Worm (Caenorhabditis elegans) whole organism, L4 larva: Measurements from ENCODE around the gene tni-3.

Experiments
- F37D6.2 ChIP-seq: sonication (generic microtip); optimal IDR thresholded peaks from 2 replicates; lab custom pipeline; 2016; ENCODE audit warnings: mild to moderate bottlenecking, missing genetic modification characterization, missing compliant biosample characterization
- F49E8.2 ChIP-seq: sonication (generic microtip); optimal IDR thresholded peaks from 2 replicates; lab custom pipeline; 2016; ENCODE audit warnings: missing compliant biosample characterization, mild to moderate bottlenecking, missing genetic modification characterization, borderline replicate concordance
- T26A8.4 ChIP-seq: fragments of 200-800 bp; sonication (Bioruptor generic); IDR thresholded peaks from 2 replicates; pipeline ENCODE4 v1.3.6; 2022; ENCODE audit warnings: missing genetic modification characterization, missing compliant biosample characterization
- Y105C5A.15 ChIP-seq: fragments of 200-800 bp; sonication (Bioruptor generic); IDR thresholded peaks from 2 replicates; pipeline ENCODE4 v1.3.6; 2022; ENCODE audit warnings: missing genetic modification characterization, missing compliant biosample characterization
- Y48G9A.11 ChIP-seq: fragments of 200-800 bp; sonication (Bioruptor generic); IDR thresholded peaks from 2 replicates; pipeline ENCODE4 v1.3.6; 2022; ENCODE audit warnings: missing genetic modification reagents, missing genetic modification characterization, missing compliant biosample characterization
- Y5F2A.4 ChIP-seq: fragments of 200-800 bp; sonication (Bioruptor generic); optimal IDR thresholded peaks from 2 replicates; lab custom pipeline; 2018; ENCODE audit warnings: mild to moderate bottlenecking, missing genetic modification characterization, missing compliant biosample characterization
- ZK546.5 ChIP-seq, 2 experiments: sonication (generic microtip); optimal IDR thresholded peaks; 2 replicates each; lab custom pipeline; 2017; ENCODE audit warnings: missing biosample characterization in 2 of 2, missing genetic modification characterization in 2 of 2
- aha-1 ChIP-seq: fragments of 150-350 bp; peaks from one replicate; lab custom pipeline; 2014; ENCODE audit warnings: missing biosample characterization, missing genetic modification characterization
- ceh-32 ChIP-seq: sonication (generic microtip); optimal IDR thresholded peaks from 2 replicates; lab custom pipeline; 2016; ENCODE audit warnings: mild to moderate bottlenecking, missing genetic modification characterization, missing compliant biosample characterization; ENCODE audit not compliant: poor library complexity
- ctbp-1 ChIP-seq: fragments of 200-800 bp; sonication (Bioruptor generic); IDR thresholded peaks from 2 replicates; pipeline ENCODE4 v1.3.6; 2022; ENCODE audit warnings: missing genetic modification reagents, missing genetic modification characterization, missing compliant biosample characterization
- dmd-6 ChIP-seq: fragments of 200-800 bp; sonication (Bioruptor generic); IDR thresholded peaks from 2 replicates; pipeline ENCODE4 v1.3.6; 2022; ENCODE audit warnings: missing genetic modification reagents, missing genetic modification characterization, missing compliant biosample characterization
- egl-43 ChIP-seq: fragments of 200-800 bp; sonication (Bioruptor generic); IDR thresholded peaks from 2 replicates; pipeline ENCODE4 v1.3.6; 2022; ENCODE audit warnings: missing genetic modification reagents, missing genetic modification characterization, missing compliant biosample characterization
- fos-1 ChIP-seq: fragments of 150-350 bp; optimal IDR thresholded peaks from 2 replicates; lab custom pipeline; 2014; ENCODE audit warnings: missing biosample characterization, missing genetic modification characterization
- lim-7 ChIP-seq: fragments of 200-800 bp; sonication (Bioruptor generic); IDR thresholded peaks from 2 replicates; pipeline ENCODE4 v1.3.6; 2022; ENCODE audit warnings: missing genetic modification characterization, missing compliant biosample characterization
- lin-15B ChIP-seq: fragments of 150-350 bp; sonication (generic microtip); optimal IDR thresholded peaks from 3 replicates; lab custom pipeline; 2014; ENCODE audit warnings: missing biosample characterization, missing genetic modification characterization
- lin-29 ChIP-seq: fragments of 200-800 bp; sonication (Bioruptor generic); IDR thresholded peaks from 2 replicates; pipeline ENCODE4 v1.3.6; 2022; ENCODE audit warnings: missing genetic modification reagents, missing genetic modification characterization, missing compliant biosample characterization
- lsy-2 ChIP-seq, 2 experiments: fragments of 150-350 bp in 1 of 2; sonication (generic microtip) in 1 of 2; optimal IDR thresholded peaks; 2 replicates each; lab custom pipeline; 2014 to 2017; ENCODE audit warnings: missing biosample characterization in 2 of 2, missing genetic modification characterization in 2 of 2
- madf-5 ChIP-seq, 2 experiments: fragments of 200-800 bp; sonication (Bioruptor generic); IDR thresholded peaks; 2 replicates each; pipeline ENCODE4 v1.3.6; 2022; ENCODE audit warnings: missing compliant biosample characterization in 2 of 2, missing genetic modification characterization in 2 of 2
- madf-9 ChIP-seq: fragments of 200-800 bp; sonication (Bioruptor generic); conservative IDR thresholded peaks from 2 replicates; pipeline ENCODE4 v1.3.6; 2022; ENCODE audit warnings: missing genetic modification reagents, missing genetic modification characterization, missing compliant biosample characterization
- mxl-2 ChIP-seq: fragments of 200-800 bp; sonication (Bioruptor generic); conservative IDR thresholded peaks from 2 replicates; pipeline ENCODE4 v1.3.6; 2022; ENCODE audit warnings: missing genetic modification reagents, missing genetic modification characterization, missing compliant biosample characterization
- mxl-3 ChIP-seq: fragments of 200-800 bp; sonication (Bioruptor generic); optimal IDR thresholded peaks from 2 replicates; lab custom pipeline; 2018; ENCODE audit warnings: mild to moderate bottlenecking, missing genetic modification characterization, missing compliant biosample characterization
- nhr-102 ChIP-seq: sonication (generic microtip); optimal IDR thresholded peaks from 2 replicates; lab custom pipeline; 2016; ENCODE audit warnings: mild to moderate bottlenecking, missing genetic modification characterization, moderate library complexity, missing compliant biosample characterization
- nhr-237 ChIP-seq: sonication (generic microtip); optimal IDR thresholded peaks from 2 replicates; lab custom pipeline; 2017; ENCODE audit warnings: missing biosample characterization, missing genetic modification characterization
- nhr-25 ChIP-seq: sonication (generic microtip); optimal IDR thresholded peaks from 2 replicates; lab custom pipeline; 2017; ENCODE audit warnings: missing genetic modification characterization, mild to moderate bottlenecking, missing compliant biosample characterization, antibody characterized with exemption, moderate library complexity, borderline replicate concordance; ENCODE audit not compliant: insufficient read depth
- nhr-41 ChIP-seq: fragments of 200-800 bp; sonication (Bioruptor generic); IDR thresholded peaks from 2 replicates; pipeline ENCODE4 v1.3.6; 2022; ENCODE audit warnings: missing genetic modification reagents, missing genetic modification characterization, missing compliant biosample characterization
- nhr-6 ChIP-seq: fragments of 150-350 bp; optimal IDR thresholded peaks from 2 replicates; lab custom pipeline; 2014; ENCODE audit warnings: missing biosample characterization, missing genetic modification characterization
- nhr-76 ChIP-seq: fragments of 150-350 bp; optimal IDR thresholded peaks from 2 replicates; lab custom pipeline; 2014; ENCODE audit warnings: missing biosample characterization, missing genetic modification characterization
- nhr-77 ChIP-seq: fragments of 150-350 bp; optimal IDR thresholded peaks from 2 replicates; lab custom pipeline; 2014; ENCODE audit warnings: missing biosample characterization, missing genetic modification characterization
- pha-4 ChIP-seq, 2 experiments: fragments of 150-350 bp in 1 of 2; fragments of 200-800 bp in 1 of 2; sonication (Bioruptor generic) in 1 of 2; IDR thresholded peaks in 1 of 2; optimal IDR thresholded peaks in 1 of 2; 2 replicates each; pipeline versions ENCODE4 v1.3.6 to Lab custom; 2014 to 2022; ENCODE audit warnings: missing genetic modification characterization in 2 of 2, missing genetic modification reagents in 2 of 2, missing biosample characterization in 1 of 2, missing compliant biosample characterization in 1 of 2
- php-3 ChIP-seq: fragments of 200-800 bp; sonication (Bioruptor generic); IDR thresholded peaks from 2 replicates; pipeline ENCODE4 v1.3.6; 2022; ENCODE audit warnings: missing genetic modification reagents, missing genetic modification characterization, missing compliant biosample characterization
- rbr-2 ChIP-seq: sonication (generic microtip); optimal IDR thresholded peaks from 2 replicates; lab custom pipeline; 2016; ENCODE audit warnings: missing genotype, missing genetic modification characterization, missing compliant biosample characterization
- set-16 ChIP-seq: fragments of 200-800 bp; sonication (Bioruptor generic); IDR thresholded peaks from 2 replicates; pipeline ENCODE4 v1.3.6; 2022; ENCODE audit warnings: missing genetic modification reagents, missing genetic modification characterization, missing compliant biosample characterization
- skn-1 ChIP-seq: fragments of 150-350 bp; optimal IDR thresholded peaks from 2 replicates; lab custom pipeline; 2014; ENCODE audit warnings: missing biosample characterization, missing genetic modification characterization
- tag-97 ChIP-seq: fragments of 200-800 bp; sonication (Bioruptor generic); IDR thresholded peaks from 2 replicates; pipeline ENCODE4 v1.3.6; 2022; ENCODE audit warnings: missing genetic modification characterization, missing compliant biosample characterization
- tra-1 ChIP-seq: fragments of 200-800 bp; sonication (Bioruptor generic); IDR thresholded peaks from 2 replicates; pipeline ENCODE4 v1.3.6; 2022; ENCODE audit warnings: missing genetic modification reagents, missing genetic modification characterization, missing compliant biosample characterization
- unc-130 ChIP-seq: sonication (generic microtip); optimal IDR thresholded peaks from 2 replicates; lab custom pipeline; 2016; ENCODE audit warnings: missing genetic modification reagents, missing genetic modification characterization, missing compliant biosample characterization
- unc-62 ChIP-seq, 3 experiments: fragments of 150-350 bp in 1 of 3; sonication (generic microtip); optimal IDR thresholded peaks in 2 of 3; peaks in 1 of 3; 1 replicate in 1 of 3; 2 replicates in 2 of 3; lab custom pipeline; 2014 to 2017; ENCODE audit warnings: missing biosample characterization in 3 of 3, missing genetic modification characterization in 3 of 3, missing genetic modification reagents in 3 of 3, missing genotype in 1 of 3
- vab-7 ChIP-seq: fragments of 200-800 bp; sonication (Bioruptor generic); IDR thresholded peaks from 2 replicates; pipeline ENCODE4 v1.3.6; 2022; ENCODE audit warnings: missing genetic modification reagents, missing genetic modification characterization, missing compliant biosample characterization
- zip-11 ChIP-seq: fragments of 200-800 bp; sonication (Bioruptor generic); IDR thresholded peaks from 2 replicates; pipeline ENCODE4 v1.3.6; 2022; ENCODE audit warnings: missing genetic modification characterization, missing compliant biosample characterization
- zip-2 ChIP-seq: fragments of 150-350 bp; optimal IDR thresholded peaks from 2 replicates; lab custom pipeline; 2014; ENCODE audit warnings: missing biosample characterization, missing genetic modification characterization
- ztf-11 ChIP-seq: fragments of 150-350 bp; optimal IDR thresholded peaks from 2 replicates; lab custom pipeline; 2014; ENCODE audit warnings: missing biosample characterization, missing genetic modification characterization
- ztf-7 ChIP-seq: fragments of 150-350 bp; optimal IDR thresholded peaks from 2 replicates; lab custom pipeline; 2014; ENCODE audit warnings: missing biosample characterization, missing genetic modification characterization

The tni-3 gene

DNA sequence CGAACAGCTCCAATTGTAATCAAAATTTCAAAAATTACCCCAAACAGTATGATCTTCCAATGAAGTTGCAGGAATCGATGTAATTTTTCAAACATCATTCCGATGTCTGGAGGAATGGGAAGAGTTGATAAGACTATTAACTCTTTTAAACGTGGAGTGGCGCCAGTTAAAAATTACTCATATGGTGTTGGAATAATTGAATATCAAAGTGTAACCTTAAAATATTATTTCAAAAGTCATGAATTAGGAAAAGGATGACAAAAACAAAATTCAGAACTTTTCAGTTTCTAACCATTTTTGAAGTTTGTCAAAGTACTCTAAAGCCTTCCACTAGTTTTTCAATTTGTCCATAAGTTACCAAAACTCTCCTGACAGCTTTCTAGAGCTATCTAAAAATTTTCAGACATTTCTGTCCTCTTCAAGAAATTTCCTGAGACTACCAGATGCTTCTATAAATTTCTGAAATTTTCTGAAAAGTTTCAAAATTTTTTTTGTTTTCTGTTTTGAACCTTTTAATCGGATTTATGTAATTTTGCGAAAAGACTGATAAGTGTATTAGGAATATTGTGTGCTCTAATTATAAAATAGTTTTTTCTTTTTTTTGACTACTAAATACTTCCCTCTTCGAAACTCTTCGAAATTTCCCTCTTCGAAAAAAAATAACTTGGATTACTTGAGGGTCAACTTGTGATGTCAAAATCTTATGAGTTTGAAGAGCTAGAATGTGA, 19.2 kb upstream of the tni-3 start, which contains the start of the genes clec-35 and clec-27:
clec-35 (minus strand) TSS at position 101 of the 728 bp plus-strand sequence.
clec-27 (plus strand) TSS at position 678 of the 728 bp plus-strand sequence.
- TF ChIP-seq skn-1 (tag; lab: Kevin White, UChicago), result no peak
- no peak for TF ChIP-seq lin-29 (GFP tag; lab: Robert Waterston, UW)
- TF ChIP-seq set-16 (GFP tag; lab: Robert Waterston, UW), result no peak
- no peak for TF ChIP-seq Y5F2A.4 (GFP tag; lab: Kevin White, UChicago)
- TF ChIP-seq egl-43 (GFP tag; lab: Robert Waterston, UW), result no peak
- TF ChIP-seq nhr-76 (tag; lab: Kevin White, UChicago), result no peak
- TF ChIP-seq Y48G9A.11 (GFP tag; lab: Robert Waterston, UW), result no peak
- no peak for TF ChIP-seq lsy-2 (tag; optimal IDR thresholded peaks at IDR 0.05; lab: Kevin White, UChicago)
- no peak for TF ChIP-seq zip-2 (tag; lab: Kevin White, UChicago)
- TF ChIP-seq ceh-32 (tag; lab: Kevin White, UChicago), result no peak
- TF ChIP-seq ctbp-1, result no peak
- TF ChIP-seq fos-1 (tag; lab: Kevin White, UChicago), result no peak
- TF ChIP-seq php-3 (GFP tag; lab: Robert Waterston, UW), result no peak
- TF ChIP-seq Y105C5A.15 (GFP tag; lab: Robert Waterston, UW), result no peak
- TF ChIP-seq, all 104 proteins: peak for 0

DNA sequence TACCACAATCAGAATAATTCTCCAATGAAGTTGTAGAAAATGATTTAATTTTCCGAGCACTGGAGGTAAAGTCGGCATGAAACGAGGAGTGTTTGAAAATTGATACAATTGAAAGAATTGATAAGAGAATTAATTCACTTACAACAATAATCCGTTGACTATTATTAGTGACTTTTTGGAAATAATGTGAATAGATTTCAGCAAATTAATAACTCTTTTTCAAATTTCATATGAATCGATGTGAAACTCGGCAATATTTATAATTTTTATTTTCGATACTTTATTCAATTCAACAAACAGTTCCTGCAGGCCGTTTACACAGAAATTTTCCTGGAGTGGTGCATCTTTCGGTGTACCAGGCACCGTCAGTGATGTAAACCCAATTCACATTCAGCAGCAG, 17.1 kb upstream of the tni-3 start, which contains the start of gene clec-37:
clec-37 (minus strand) TSS at position 101 of the 400 bp plus-strand sequence.
- no peak for TF ChIP-seq nhr-41 (GFP tag; lab: Robert Waterston, UW)
- no peak for TF ChIP-seq pha-4 (GFP tag; IDR thresholded peaks at IDR 0.05; lab: Robert Waterston, UW)
- no peak for TF ChIP-seq pha-4 (tag; optimal IDR thresholded peaks at IDR 0.05; lab: Kevin White, UChicago)
- TF ChIP-seq F49E8.2 (tag; lab: Kevin White, UChicago), result no peak
- TF ChIP-seq lin-15B (tag; lab: Kevin White, UChicago), result no peak
- TF ChIP-seq nhr-6 (tag; lab: Kevin White, UChicago), result no peak

DNA sequence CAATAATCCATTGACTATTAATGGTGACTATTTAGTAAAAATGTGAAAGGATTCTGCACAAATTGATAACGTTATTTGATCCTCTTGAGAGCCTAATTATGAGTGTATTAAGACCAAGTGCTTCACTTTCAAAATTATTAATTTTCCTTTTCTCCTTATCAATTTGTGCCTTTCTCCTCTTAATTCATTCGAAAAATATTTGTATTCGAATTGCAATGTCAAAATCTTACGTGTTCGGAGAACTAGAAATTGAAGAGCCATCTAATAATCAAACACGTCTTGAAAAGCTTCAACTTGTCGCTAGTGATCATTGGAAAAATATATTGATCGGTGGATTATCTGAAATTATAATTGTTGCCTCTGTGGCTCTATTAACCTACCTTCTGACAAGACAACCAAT, 13.6 kb upstream of the tni-3 start, which contains the start of the genes clec-36 and clec-26:
clec-36 (minus strand) TSS at position 101 of the 400 bp plus-strand sequence.
clec-26 (plus strand) TSS at position 114 of the 400 bp plus-strand sequence.
- no peak for TF ChIP-seq tra-1
- no peak for TF ChIP-seq nhr-25 (tag; lab: Kevin White, UChicago)
- peak in 1 of 2 experiments; percentile 77 for TF ChIP-seq unc-62 (GFP tag; optimal IDR thresholded peaks at IDR 0.05 in 1 of 2; lab: Kevin White, UChicago)
- no peak for TF ChIP-seq unc-62 (tag; optimal IDR thresholded peaks at IDR 0.05; lab: Kevin White, UChicago)
- peak; percentile 38; the same call in 1 of the 2 replicates for TF ChIP-seq dmd-6
- no peak for TF ChIP-seq nhr-102 (tag; lab: Kevin White, UChicago)
- no peak for TF ChIP-seq ztf-7

DNA sequence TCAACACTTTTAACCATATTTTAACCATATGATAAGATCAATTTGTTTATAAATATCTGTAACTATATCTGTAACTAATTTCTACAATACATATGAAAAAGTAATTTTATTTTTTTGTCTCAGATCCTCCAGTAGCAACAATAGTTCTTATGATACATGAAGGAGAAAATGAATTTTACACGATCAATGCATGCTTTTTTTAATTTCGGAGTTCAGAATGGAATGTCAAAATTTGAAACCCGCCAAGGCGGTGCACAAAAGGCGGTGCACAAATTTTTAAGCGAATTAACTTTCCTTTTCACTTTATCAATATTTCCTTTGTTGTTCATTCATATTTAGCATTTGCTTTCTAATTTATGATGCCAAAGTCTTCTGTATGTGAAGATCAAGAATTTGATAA, 8.0 kb upstream of the tni-3 start, which contains the start of gene clec-25:
clec-25 (plus strand) TSS at position 301 of the 400 bp plus-strand sequence.
- TF ChIP-seq aha-1 (tag; lab: Kevin White, UChicago), result no peak
- TF ChIP-seq tag-97 (GFP tag; lab: Robert Waterston, UW), result no peak
- TF ChIP-seq ZK546.5 (tag; optimal IDR thresholded peaks at IDR 0.05; lab: Kevin White, UChicago), result no peak
- TF ChIP-seq madf-5 (GFP tag; IDR thresholded peaks at IDR 0.05; lab: Robert Waterston, UW), result no peak

DNA sequence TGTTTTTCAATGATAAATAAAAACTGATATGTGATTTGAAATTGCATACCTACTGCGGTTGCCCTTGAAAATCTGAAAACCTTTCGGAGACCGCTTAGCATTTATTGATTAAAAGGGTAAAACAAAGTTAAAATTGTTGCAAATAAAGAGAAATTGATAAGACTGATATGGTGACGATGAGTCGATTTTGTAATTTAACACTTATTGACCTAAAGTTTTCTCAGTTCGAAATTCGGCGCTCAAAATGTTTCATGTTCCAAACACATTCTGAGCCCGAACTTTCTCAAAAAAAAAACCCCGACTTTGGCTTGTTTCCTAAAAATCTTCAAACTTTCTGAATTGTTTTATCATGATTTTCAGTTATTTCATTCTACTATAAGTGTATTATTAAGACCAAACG, 6.0 kb upstream of the tni-3 start, which contains the start of gene clec-40:
clec-40 (minus strand) TSS at position 101 of the 400 bp plus-strand sequence.
- TF ChIP-seq nhr-237 (no peak), mxl-2 (no peak), madf-9 (GFP tag; lab: Robert Waterston, UW) (no peak), lim-7 (GFP tag; lab: Robert Waterston, UW) (no peak), ctbp-1 (no peak), mxl-3 (GFP tag; lab: Kevin White, UChicago) (no peak), ztf-11 (tag; lab: Kevin White, UChicago) (no peak), nhr-77 (tag; lab: Kevin White, UChicago) (no peak), unc-130 (GFP tag; lab: Kevin White, UChicago) (no peak), rbr-2 (tag; lab: Kevin White, UChicago) (no peak), T26A8.4 (GFP tag; lab: Robert Waterston, UW) (no peak), nhr-102 (tag; lab: Kevin White, UChicago) (no peak), zip-11 (GFP tag; lab: Robert Waterston, UW) (no peak), F37D6.2 (no peak), vab-7 (GFP tag; lab: Robert Waterston, UW) (no peak)
